Worm (Caenorhabditis elegans): ENCODE results near the gene tbc-16.

The tbc-16 gene

ce11 chrX:5854452-5855234, 42.5 kb upstream of the tbc-16 start:
- TF ChIP-seq nhr-85 (tag), result peak; percentile 70
- no peak for TF ChIP-seq ets-5 (GFP tag; IDR thresholded peaks at IDR 0.05)
- no peak for TF ChIP-seq nhr-19 (GFP tag; conservative IDR thresholded peaks at IDR 0.05)
- TF ChIP-seq tlp-1 (tag; optimal IDR thresholded peaks at IDR 0.05), result no peak
- TF ChIP-seq elt-3 (tag; optimal IDR thresholded peaks at IDR 0.05), result peak in 2 of 6 experiments; percentile 39 to 55
- TF ChIP-seq hlh-4 (tag; optimal IDR thresholded peaks at IDR 0.05), result no peak
- peak; percentile 95 for TF ChIP-seq blmp-1 (tag; optimal IDR thresholded peaks at IDR 0.05)

- no peak for TF ChIP-seq nhr-71 (tag; optimal IDR thresholded peaks at IDR 0.05)
- no peak for TF ChIP-seq efl-1 (optimal IDR thresholded peaks at IDR 0.05)
- peak in 1 of 2 experiments; percentile 15 for TF ChIP-seq efl-1 (GFP tag; optimal IDR thresholded peaks at IDR 0.05 in 1 of 2)
- no peak for TF ChIP-seq ceh-63 (GFP tag; optimal IDR thresholded peaks at IDR 0.05)
- peak; percentile 74 for TF ChIP-seq fkh-10 (GFP tag; optimal IDR thresholded peaks at IDR 0.05)
- no peak for TF ChIP-seq nhr-20 (tag; optimal IDR thresholded peaks at IDR 0.05)
- TF ChIP-seq sptf-1 (tag; optimal IDR thresholded peaks at IDR 0.05), result no peak
- TF ChIP-seq grh-1 (GFP tag; IDR thresholded peaks at IDR 0.05), result no peak
These were observed 38.0 kb upstream of the tbc-16 start for ce11 chrX:5859161-5859560.

ce11 chrX:5862408-5862807, 34.7 kb upstream of the tbc-16 start, which contains the start of gene ctbp-1:
Gene ctbp-1 (plus strand): TSS chrX:5862708.
- no peak for TF ChIP-seq sox-4 (tag; optimal IDR thresholded peaks at IDR 0.05)
- no peak for TF ChIP-seq lir-3 (tag; optimal IDR thresholded peaks at IDR 0.05; ENCODE audit: poor library complexity)
- TF ChIP-seq mef-2 (tag; optimal IDR thresholded peaks at IDR 0.05), result no peak

- TF ChIP-seq egl-13 (tag; optimal IDR thresholded peaks at IDR 0.05) (peak; percentile 4), ceh-8 (GFP tag; optimal IDR thresholded peaks at IDR 0.05) (no peak), ceh-82 (tag; optimal IDR thresholded peaks at IDR 0.05) (peak in 1 of 3 experiments; percentile 26), lin-14 (GFP tag; optimal IDR thresholded peaks at IDR 0.05) (peak; percentile 53), mab-9 (GFP tag; IDR thresholded peaks at IDR 0.05) (no peak)
These were observed 29.1 kb upstream of the tbc-16 start for ce11 chrX:5868030-5868429.

ce11 chrX:5869603-5870002, 27.5 kb upstream of the tbc-16 start:
- no peak for TF ChIP-seq dpl-1 (GFP tag; optimal IDR thresholded peaks at IDR 0.05)
- peak; percentile 9 for TF ChIP-seq fkh-10 (GFP tag; optimal IDR thresholded peaks at IDR 0.05)
- TF ChIP-seq lin-14 (GFP tag; optimal IDR thresholded peaks at IDR 0.05), result peak; percentile 44

- TF ChIP-seq snpc-4 (tag; optimal IDR thresholded peaks at IDR 0.05) (no peak), nhr-77 (tag; optimal IDR thresholded peaks at IDR 0.05) (no peak), nhr-19 (GFP tag; conservative IDR thresholded peaks at IDR 0.05) (no peak), ceh-82 (tag; optimal IDR thresholded peaks at IDR 0.05) (no peak), mep-1 (tag; optimal IDR thresholded peaks at IDR 0.05) (no peak), sox-4 (tag; optimal IDR thresholded peaks at IDR 0.05) (no peak), C16A3.4 (tag; optimal IDR thresholded peaks at IDR 0.05) (no peak), lin-15B (tag; optimal IDR thresholded peaks at IDR 0.05) (no peak), zag-1 (tag; optimal IDR thresholded peaks at IDR 0.05) (no peak), lin-14 (GFP tag; optimal IDR thresholded peaks at IDR 0.05) (no peak), nhr-71 (tag; optimal IDR thresholded peaks at IDR 0.05) (no peak), sptf-1 (tag; optimal IDR thresholded peaks at IDR 0.05) (no peak), nhr-237 (tag; optimal IDR thresholded peaks at IDR 0.05) (no peak), mef-2 (tag; optimal IDR thresholded peaks at IDR 0.05) (no peak), nhr-76 (tag; optimal IDR thresholded peaks at IDR 0.05) (no peak), lin-35 (GFP tag; optimal IDR thresholded peaks at IDR 0.05) (no peak)
These were observed 25.0 kb upstream of the tbc-16 start for ce11 chrX:5872153-5872552.
